Fruit fly (Drosophila melanogaster): ENCODE measurements around the gene Sps2.

The Sps2 gene

dm6 chr2L:10386208-10386805 is 43.9 kb downstream of the Sps2 start, which contains the start of the genes Cdk1 and mRpS7:
Cdk1 (minus strand) TSS chr2L:10386262.
mRpS7 (plus strand) TSS chr2L:10386662.
- TF ChIP-seq CG8478 (optimal IDR thresholded peaks at IDR 0.05) (no peak), CTCF (optimal IDR thresholded peaks at IDR 0.05) (no peak)

- TF ChIP-seq CG8478 (optimal IDR thresholded peaks at IDR 0.05) (no peak), CTCF (optimal IDR thresholded peaks at IDR 0.05) (no peak)
These were observed 44.4 kb downstream of the Sps2 start for dm6 chr2L:10386824-10387223.

- no peak for TF ChIP-seq CG8478 (optimal IDR thresholded peaks at IDR 0.05)
- peak in 1 of 2 experiments; percentile 51 for TF ChIP-seq CTCF (optimal IDR thresholded peaks at IDR 0.05)
These were observed 45.7 kb downstream of the Sps2 start, which contains the start of gene da for dm6 chr2L:10387869-10388726. da (plus strand) TSS chr2L:10388105.

dm6 chr2L:10393467-10393866 is 51.1 kb downstream of the Sps2 start:
- no peak for TF ChIP-seq CG8478 (optimal IDR thresholded peaks at IDR 0.05)
- TF ChIP-seq CTCF (optimal IDR thresholded peaks at IDR 0.05) = no peak
